Fruit fly (Drosophila melanogaster): ENCODE results near the gene B9d1.

The B9d1 gene

dm6 chr3R:15481606-15482005, at the start of gene B9d1:
TSS of gene B9d1 (plus strand) at chr3R:15481906.
- no peak for TF ChIP-seq CG4404 (GFP tag; IDR thresholded peaks at IDR 0.05)
- no peak for TF ChIP-seq dati (GFP tag; IDR thresholded peaks at IDR 0.05)
- TF ChIP-seq stwl (tag; optimal IDR thresholded peaks at IDR 0.05) = peak; percentile 69

- no peak for TF ChIP-seq CG7963 (GFP tag; IDR thresholded peaks at IDR 0.05; ENCODE audit: partially characterized antibody)
- TF ChIP-seq az2 (GFP tag; optimal IDR thresholded peaks at IDR 0.05) = no peak
- peak; percentile 43 for TF ChIP-seq kni (GFP tag; optimal IDR thresholded peaks at IDR 0.05)
- TF ChIP-seq CG1024 (GFP tag; IDR thresholded peaks at IDR 0.05) = no peak
- no peak for TF ChIP-seq tio (GFP tag; optimal IDR thresholded peaks at IDR 0.05)
- TF ChIP-seq CG7372 (GFP tag; IDR thresholded peaks at IDR 0.05) = no peak
- peak; percentile 64 for TF ChIP-seq CG5180 (GFP tag; optimal IDR thresholded peaks at IDR 0.05)
- TF ChIP-seq fd96Cb (tag; optimal IDR thresholded peaks at IDR 0.05) = no peak
- TF ChIP-seq CG5953 (GFP tag; IDR thresholded peaks at IDR 0.05) = no peak
- TF ChIP-seq CG10431 (GFP tag; optimal IDR thresholded peaks at IDR 0.05) = peak; percentile 79
- no peak for TF ChIP-seq Six4 (GFP tag; optimal IDR thresholded peaks at IDR 0.05)
- no peak for TF ChIP-seq Bdp1 (GFP tag; optimal IDR thresholded peaks at IDR 0.05)
- no peak for TF ChIP-seq exex (tag; optimal IDR thresholded peaks at IDR 0.05)
- peak; percentile 19 for TF ChIP-seq Deaf1 (tag; optimal IDR thresholded peaks at IDR 0.05)
- peak; percentile 55 for TF ChIP-seq Ets65A (GFP tag)
- peak; percentile 88 for TF ChIP-seq Blimp-1 (GFP tag; optimal IDR thresholded peaks at IDR 0.05)
- TF ChIP-seq dysf (GFP tag; IDR thresholded peaks at IDR 0.05) = no peak
- TF ChIP-seq vvl (GFP tag; IDR thresholded peaks at IDR 0.05) = peak; percentile 31; the same call in 1 of the 2 replicates
- TF ChIP-seq CG6175 (GFP tag; IDR thresholded peaks at IDR 0.05) = 0 out of 3 replicates have a peak, but pooled peaks have one; percentile 11
Observed at dm6 chr3R:15433340-15433945, 48.3 kb upstream of the B9d1 start.

- peak in 1 of 2 experiments; percentile 14 for TF ChIP-seq Trl (optimal IDR thresholded peaks at IDR 0.05)
- TF ChIP-seq Trl (GFP tag; optimal IDR thresholded peaks at IDR 0.05) = no peak
- peak; percentile 71; the same call in 1 of the 3 replicates for TF ChIP-seq z (GFP tag; IDR thresholded peaks at IDR 0.05)
- TF ChIP-seq Sin3A (optimal IDR thresholded peaks at IDR 0.05) = no peak
- TF ChIP-seq cg (GFP tag; optimal IDR thresholded peaks at IDR 0.05) = peak; percentile 60
- TF ChIP-seq oc (tag; optimal IDR thresholded peaks at IDR 0.05) = peak; percentile 12
- TF ChIP-seq CG11247 (GFP tag; IDR thresholded peaks at IDR 0.05) = 0 out of 2 replicates have a peak, but pooled peaks have one; percentile 25
- peak; percentile 73 for TF ChIP-seq Blimp-1 (GFP tag; optimal IDR thresholded peaks at IDR 0.05)
- no peak for TF ChIP-seq mld (GFP tag; IDR thresholded peaks at IDR 0.05; ENCODE audit: partially characterized antibody)
- no peak for TF ChIP-seq Xbp1 (GFP tag; optimal IDR thresholded peaks at IDR 0.05)
- TF ChIP-seq Ets97D (GFP tag; optimal IDR thresholded peaks at IDR 0.05) = no peak
- no peak for TF ChIP-seq CG11560 (tag; IDR thresholded peaks at IDR 0.05)
- TF ChIP-seq CG8388 (GFP tag; optimal IDR thresholded peaks at IDR 0.05) = no peak
- peak; percentile 41 for TF ChIP-seq kni (GFP tag; optimal IDR thresholded peaks at IDR 0.05)
- TF ChIP-seq pfk (GFP tag; optimal IDR thresholded peaks at IDR 0.05) = peak; percentile 74
- no peak for TF ChIP-seq C15 (GFP tag; IDR thresholded peaks at IDR 0.05)
- no peak for TF ChIP-seq CG31365 (tag; optimal IDR thresholded peaks at IDR 0.05)
- no peak for TF ChIP-seq CG1647 (GFP tag; optimal IDR thresholded peaks at IDR 0.05)
- no peak for TF ChIP-seq aop (GFP tag; IDR thresholded peaks at IDR 0.05)
Observed at dm6 chr3R:15434676-15435075, 47.0 kb upstream of the B9d1 start, which contains the start of gene CG6118. TSS of gene CG6118 (minus strand) at chr3R:15434738.
